Fruit fly (Drosophila melanogaster): Measurements from ENCODE around the gene att-ORFB.

Gene att-ORFB

DNA sequence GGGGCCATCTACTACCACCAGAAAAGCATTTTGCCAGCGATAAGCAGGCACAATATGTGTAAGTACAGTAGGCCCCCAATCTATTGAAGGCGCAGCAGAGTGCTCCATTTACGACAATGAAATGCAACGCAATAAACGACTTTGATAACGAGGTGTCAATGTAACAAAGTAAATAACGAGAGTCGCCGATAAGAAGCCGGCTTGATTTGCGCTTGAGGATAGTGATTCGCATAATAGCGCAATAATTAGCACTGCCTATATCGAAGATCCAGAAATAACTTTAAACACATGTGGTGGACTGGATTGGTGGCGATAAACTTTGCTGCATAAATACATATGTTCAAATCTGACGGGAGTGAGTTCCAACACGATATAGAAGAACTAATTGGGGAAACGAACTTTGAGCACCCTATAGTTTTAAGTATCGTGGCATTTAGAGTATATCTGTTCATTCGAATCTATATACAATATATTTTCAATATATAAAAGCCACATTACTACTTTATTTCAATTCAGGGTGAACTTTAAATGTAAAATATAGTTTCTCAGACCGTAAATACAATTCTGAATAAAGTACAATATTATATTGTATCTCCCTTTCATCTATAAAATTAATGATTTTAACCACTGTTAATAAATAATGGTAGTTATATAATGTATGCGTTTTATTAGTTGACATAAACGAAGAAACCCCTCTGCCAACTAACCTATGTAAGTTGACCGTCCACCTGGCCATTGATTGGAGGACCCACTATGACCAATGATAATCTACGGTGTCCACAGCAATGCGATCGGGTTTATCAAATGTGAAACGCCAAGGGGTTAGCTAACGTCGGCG is 5.0 kb downstream of the att-ORFB start:
- TF ChIP-seq Mnt (GFP tag; optimal IDR thresholded peaks at IDR 0.05) (peak; percentile 71), Crg-1 (GFP tag; optimal IDR thresholded peaks at IDR 0.05) (no peak), tj (GFP tag; optimal IDR thresholded peaks at IDR 0.05) (no peak), CG14711 (tag; optimal IDR thresholded peaks at IDR 0.05) (no peak), bab1 (GFP tag; optimal IDR thresholded peaks at IDR 0.05) (no peak), CG1620 (GFP tag; optimal IDR thresholded peaks at IDR 0.05) (no peak), Clk (GFP tag; optimal IDR thresholded peaks at IDR 0.05) (peak; percentile 63), pad (GFP tag; optimal IDR thresholded peaks at IDR 0.05) (peak; percentile 7), CG7101 (tag; optimal IDR thresholded peaks at IDR 0.05) (peak; percentile 24), cic (GFP tag; optimal IDR thresholded peaks at IDR 0.05) (peak; percentile 92), CG12768 (GFP tag; optimal IDR thresholded peaks at IDR 0.05) (peak; percentile 63), CG5204 (GFP tag; optimal IDR thresholded peaks at IDR 0.05) (no peak), cnc (optimal IDR thresholded peaks at IDR 0.05) (no peak), Hr96 (GFP tag; optimal IDR thresholded peaks at IDR 0.05) (no peak), ovo (GFP tag; optimal IDR thresholded peaks at IDR 0.05) (peak; percentile 29), kay (GFP tag; ENCODE audit: borderline replicate concordance) (peak; percentile 64), CG33017 (tag; optimal IDR thresholded peaks at IDR 0.05) (peak; percentile 60), toe (GFP tag; optimal IDR thresholded peaks at IDR 0.05) (peak; percentile 36), CG7045 (GFP tag; optimal IDR thresholded peaks at IDR 0.05) (peak; percentile 60), CG11617 (GFP tag; optimal IDR thresholded peaks at IDR 0.05) (no peak)

DNA sequence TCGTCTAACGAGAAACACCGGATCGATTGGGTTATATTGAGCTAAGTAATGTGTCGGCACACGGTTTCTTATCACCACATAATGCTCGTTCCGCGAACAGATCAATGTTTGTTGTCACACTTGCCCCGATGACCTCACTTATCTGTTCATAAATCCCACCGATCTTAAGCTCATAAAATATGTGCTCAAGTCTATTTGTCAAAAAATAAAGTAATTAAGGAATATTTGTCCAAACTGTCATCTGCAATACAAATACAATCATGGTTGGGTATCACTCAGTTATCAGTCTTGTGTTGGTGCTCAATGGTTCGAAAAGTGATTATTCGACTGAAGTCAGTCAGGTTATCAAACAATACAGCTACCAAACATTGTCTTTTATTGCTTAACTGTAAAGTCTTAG is 5.9 kb downstream of the att-ORFB start:
- TF ChIP-seq CG14711 (tag; optimal IDR thresholded peaks at IDR 0.05) (no peak), cnc (optimal IDR thresholded peaks at IDR 0.05) (no peak), Mnt (GFP tag; optimal IDR thresholded peaks at IDR 0.05) (no peak), bab1 (GFP tag; optimal IDR thresholded peaks at IDR 0.05) (no peak), Crg-1 (GFP tag; optimal IDR thresholded peaks at IDR 0.05) (no peak), kay (GFP tag; ENCODE audit: borderline replicate concordance) (no peak), CG7101 (tag; optimal IDR thresholded peaks at IDR 0.05) (no peak), CG5204 (GFP tag; optimal IDR thresholded peaks at IDR 0.05) (no peak), Hr96 (GFP tag; optimal IDR thresholded peaks at IDR 0.05) (no peak), CG7045 (GFP tag; optimal IDR thresholded peaks at IDR 0.05) (no peak), ovo (GFP tag; optimal IDR thresholded peaks at IDR 0.05) (no peak), toe (GFP tag; optimal IDR thresholded peaks at IDR 0.05) (no peak), CG12768 (GFP tag; optimal IDR thresholded peaks at IDR 0.05) (no peak), Clk (GFP tag; optimal IDR thresholded peaks at IDR 0.05) (no peak), cic (GFP tag; optimal IDR thresholded peaks at IDR 0.05) (no peak), CG1620 (GFP tag; optimal IDR thresholded peaks at IDR 0.05) (no peak), tj (GFP tag; optimal IDR thresholded peaks at IDR 0.05) (no peak), CG33017 (tag; optimal IDR thresholded peaks at IDR 0.05) (no peak), CG11617 (GFP tag; optimal IDR thresholded peaks at IDR 0.05) (no peak), pad (GFP tag; optimal IDR thresholded peaks at IDR 0.05) (no peak)

DNA sequence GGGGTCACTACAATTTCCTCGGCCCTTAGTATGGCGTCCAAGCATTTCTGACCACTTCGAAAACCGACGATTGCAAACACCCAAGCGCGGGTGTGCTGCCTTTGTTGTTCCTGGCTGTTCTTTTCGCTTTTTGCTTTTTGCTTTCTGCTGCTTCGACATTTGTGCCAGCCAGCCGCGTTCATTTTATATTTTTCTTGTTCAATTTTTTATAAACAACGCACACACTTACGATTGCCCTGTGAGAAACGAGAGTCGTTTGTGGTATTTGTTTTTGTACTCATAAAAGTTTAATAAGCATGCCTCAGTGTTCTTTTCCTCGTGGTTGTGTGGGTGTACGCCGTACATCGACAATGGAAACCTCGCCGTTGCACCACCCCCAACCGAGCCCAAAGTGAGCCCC is 6.4 kb downstream of the att-ORFB start:
- TF ChIP-seq CG33017 (tag; optimal IDR thresholded peaks at IDR 0.05) (no peak), cic (GFP tag; optimal IDR thresholded peaks at IDR 0.05) (peak; percentile 14), tj (GFP tag; optimal IDR thresholded peaks at IDR 0.05) (peak; percentile 76), Hr96 (GFP tag; optimal IDR thresholded peaks at IDR 0.05) (no peak)

DNA sequence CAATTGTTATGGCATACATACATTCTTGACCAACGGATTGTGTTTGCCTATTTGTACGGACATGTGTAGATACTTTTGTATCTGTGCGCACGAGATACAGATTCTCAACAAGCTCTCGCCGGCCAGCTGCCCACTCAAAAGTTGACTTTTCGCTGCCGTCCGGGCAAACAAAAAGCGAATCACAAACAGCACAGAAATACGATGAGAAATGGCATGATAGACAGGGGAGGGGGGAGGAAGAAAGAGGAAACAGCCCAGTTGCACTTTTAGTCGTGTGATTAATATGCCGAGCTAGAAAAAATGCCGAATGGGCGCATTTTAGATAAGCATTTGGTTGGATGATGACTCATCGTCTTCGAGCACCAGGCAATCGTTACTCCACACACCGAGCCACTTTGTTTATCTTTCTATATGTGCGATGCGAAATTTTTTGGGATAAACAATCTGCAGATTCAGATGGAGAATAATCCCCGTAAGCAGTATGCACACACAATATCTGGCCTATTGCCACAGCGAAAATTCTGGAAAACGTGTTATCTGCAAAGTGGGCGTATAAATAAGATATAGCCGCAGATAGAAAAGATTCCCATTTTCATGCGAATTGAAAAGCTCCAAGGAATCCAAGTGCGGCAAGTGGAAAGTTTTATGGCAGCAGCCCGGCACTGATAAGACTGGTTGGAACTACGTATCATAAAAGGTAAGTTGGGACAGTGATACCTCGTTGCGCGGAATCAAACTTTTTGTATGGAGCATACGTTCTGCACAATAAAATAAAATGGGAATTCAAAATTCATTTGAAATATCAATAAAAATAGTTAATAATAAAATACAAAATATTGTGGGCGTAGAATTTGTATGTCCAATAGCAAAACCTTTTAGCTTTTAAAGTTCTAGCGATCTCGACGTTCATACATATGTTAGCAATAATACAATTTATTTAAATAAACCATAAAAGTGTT is 7.3 kb downstream of the att-ORFB start:
- TF ChIP-seq ovo (GFP tag; optimal IDR thresholded peaks at IDR 0.05) (peak; percentile 47), CG11617 (GFP tag; optimal IDR thresholded peaks at IDR 0.05) (peak; percentile 11), Hr96 (GFP tag; optimal IDR thresholded peaks at IDR 0.05) (no peak), CG7101 (tag; optimal IDR thresholded peaks at IDR 0.05) (peak; percentile 18), toe (GFP tag; optimal IDR thresholded peaks at IDR 0.05) (peak; percentile 6), Mnt (GFP tag; optimal IDR thresholded peaks at IDR 0.05) (peak; percentile 55), CG33017 (tag; optimal IDR thresholded peaks at IDR 0.05) (peak; percentile 9), tj (GFP tag; optimal IDR thresholded peaks at IDR 0.05) (peak; percentile 95), bab1 (GFP tag; optimal IDR thresholded peaks at IDR 0.05) (no peak), Clk (GFP tag; optimal IDR thresholded peaks at IDR 0.05) (no peak), CG5204 (GFP tag; optimal IDR thresholded peaks at IDR 0.05) (no peak), CG12768 (GFP tag; optimal IDR thresholded peaks at IDR 0.05) (peak; percentile 71), CG14711 (tag; optimal IDR thresholded peaks at IDR 0.05) (peak; percentile 36), pad (GFP tag; optimal IDR thresholded peaks at IDR 0.05) (no peak), CG1620 (GFP tag; optimal IDR thresholded peaks at IDR 0.05) (no peak), kay (GFP tag; ENCODE audit: borderline replicate concordance) (no peak), cnc (optimal IDR thresholded peaks at IDR 0.05) (no peak), cic (GFP tag; optimal IDR thresholded peaks at IDR 0.05) (peak; percentile 91), Crg-1 (GFP tag; optimal IDR thresholded peaks at IDR 0.05) (no peak), CG7045 (GFP tag; optimal IDR thresholded peaks at IDR 0.05) (no peak)

DNA sequence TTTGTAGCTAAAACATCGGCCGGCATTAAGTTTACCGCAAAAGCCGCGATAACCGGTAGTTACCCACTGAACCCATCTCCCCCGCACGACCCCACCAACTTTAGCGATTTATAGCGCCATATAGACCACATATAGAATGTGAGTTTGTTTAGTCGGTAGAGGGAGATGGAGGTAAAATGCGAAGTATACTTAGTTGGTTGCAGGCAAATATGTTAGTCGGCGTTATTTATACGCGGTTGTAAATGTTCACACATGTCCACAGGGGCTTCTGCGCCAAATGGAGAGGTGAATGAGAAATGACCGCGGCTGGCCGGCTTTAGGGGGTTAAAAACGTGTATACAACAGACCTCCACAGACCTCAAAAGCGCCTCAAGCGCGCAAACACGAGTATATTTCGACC is 8.5 kb downstream of the att-ORFB start:
- peak; percentile 22 for TF ChIP-seq CG12768 (GFP tag; optimal IDR thresholded peaks at IDR 0.05)
- TF ChIP-seq cic (GFP tag; optimal IDR thresholded peaks at IDR 0.05), result peak; percentile 95
- TF ChIP-seq Hr96 (GFP tag; optimal IDR thresholded peaks at IDR 0.05), result peak; percentile 53
- TF ChIP-seq CG7101 (tag; optimal IDR thresholded peaks at IDR 0.05), result peak; percentile 56
- TF ChIP-seq pad (GFP tag; optimal IDR thresholded peaks at IDR 0.05), result peak; percentile 27
- no peak for TF ChIP-seq kay (GFP tag; ENCODE audit: borderline replicate concordance)
- TF ChIP-seq CG33017 (tag; optimal IDR thresholded peaks at IDR 0.05), result peak; percentile 35
- TF ChIP-seq cnc (optimal IDR thresholded peaks at IDR 0.05), result no peak
- no peak for TF ChIP-seq CG1620 (GFP tag; optimal IDR thresholded peaks at IDR 0.05)
- no peak for TF ChIP-seq CG5204 (GFP tag; optimal IDR thresholded peaks at IDR 0.05)
- peak; percentile 41 for TF ChIP-seq Mnt (GFP tag; optimal IDR thresholded peaks at IDR 0.05)
- no peak for TF ChIP-seq Clk (GFP tag; optimal IDR thresholded peaks at IDR 0.05)
- TF ChIP-seq CG14711 (tag; optimal IDR thresholded peaks at IDR 0.05), result no peak
- peak; percentile 40 for TF ChIP-seq ovo (GFP tag; optimal IDR thresholded peaks at IDR 0.05)
- no peak for TF ChIP-seq tj (GFP tag; optimal IDR thresholded peaks at IDR 0.05)
- peak; percentile 68 for TF ChIP-seq CG7045 (GFP tag; optimal IDR thresholded peaks at IDR 0.05)
- TF ChIP-seq Crg-1 (GFP tag; optimal IDR thresholded peaks at IDR 0.05), result peak; percentile 5
- no peak for TF ChIP-seq CG11617 (GFP tag; optimal IDR thresholded peaks at IDR 0.05)
- no peak for TF ChIP-seq bab1 (GFP tag; optimal IDR thresholded peaks at IDR 0.05)
- peak; percentile 11 for TF ChIP-seq toe (GFP tag; optimal IDR thresholded peaks at IDR 0.05)

All from whole organism, adult.